Fruit fly (Drosophila melanogaster) Kc167 (cell line): ENCODE data around the gene Calx.

Experiments used
- Sin3A ChIP-seq: fragments of >200 bp; optimal IDR thresholded peaks from 2 replicates; lab custom pipeline; 2018; ENCODE audit warnings: missing external identifiers
- insv ChIP-seq: fragments of >200 bp; optimal IDR thresholded peaks from 3 replicates; lab custom pipeline; 2018; ENCODE audit warnings: missing external identifiers
- psq ChIP-seq: fragments of >200 bp; optimal IDR thresholded peaks from 2 replicates; lab custom pipeline; 2017; ENCODE audit warnings: missing external identifiers
- ttk ChIP-seq: sonication (Bioruptor generic); optimal IDR thresholded peaks from 2 replicates; lab custom pipeline; 2017; ENCODE audit warnings: missing external identifiers

- TF ChIP-seq ttk: no peak
- TF ChIP-seq psq (lab: Kevin White, UChicago): no peak
- no peak for TF ChIP-seq Sin3A (lab: Kevin White, UChicago)
- no peak for TF ChIP-seq insv (lab: Kevin White, UChicago)
Measured at dm6 chr3R:20961993-20962392, 16.0 kb upstream of the Calx start.
